Worm (Caenorhabditis elegans) whole organism, L3 larva: ENCODE data around the gene C27D6.15.
A peak's percentile ranks its signal among the peaks of the same experiment; 100 is the strongest.

Source experiments
- R02D3.7 ChIP-seq: fragments of 150-350 bp; optimal IDR thresholded peaks from 2 replicates; lab custom pipeline; 2014; ENCODE audit warnings: missing biosample characterization, missing genetic modification characterization
- ZK546.5 ChIP-seq: sonication (generic microtip); optimal IDR thresholded peaks from 2 replicates; lab custom pipeline; 2017; ENCODE audit warnings: missing biosample characterization, missing genetic modification characterization
- ama-1 ChIP-seq: fragments of 150-350 bp; optimal IDR thresholded peaks from 2 replicates; lab custom pipeline; 2018
- ceh-28 ChIP-seq: fragments of 150-350 bp; optimal IDR thresholded peaks from 2 replicates; lab custom pipeline; 2014; ENCODE audit warnings: missing biosample characterization, missing genetic modification reagents, missing genetic modification characterization
- ceh-82 ChIP-seq: fragments of 150-350 bp; optimal IDR thresholded peaks from 2 replicates; lab custom pipeline; 2014; ENCODE audit warnings: missing biosample characterization, missing genetic modification characterization
- ceh-9 ChIP-seq: sonication (generic microtip); optimal IDR thresholded peaks from 2 replicates; lab custom pipeline; 2018; ENCODE audit warnings: missing biosample characterization, missing genetic modification characterization
- egl-5 ChIP-seq: fragments of 150-350 bp; optimal IDR thresholded peaks from 2 replicates; lab custom pipeline; 2017; ENCODE audit warnings: missing biosample characterization, missing genetic modification reagents, missing genetic modification characterization, inconsistent platforms
- elt-1 ChIP-seq: fragments of 150-350 bp; optimal IDR thresholded peaks from 2 replicates; lab custom pipeline; 2014; ENCODE audit warnings: missing biosample characterization, missing genetic modification characterization
- elt-2 ChIP-seq: sonication (generic microtip); optimal IDR thresholded peaks from 2 replicates; lab custom pipeline; 2016; ENCODE audit warnings: missing genetic modification reagents, mild to moderate bottlenecking, missing genetic modification characterization, missing compliant biosample characterization
- eor-1 ChIP-seq, 2 experiments: fragments of 150-350 bp; optimal IDR thresholded peaks; 2 replicates each; lab custom pipeline; 2014 to 2018; ENCODE audit warnings: missing biosample characterization in 2 of 2, missing genetic modification characterization in 2 of 2
- fkh-10 ChIP-seq: sonication (generic microtip); optimal IDR thresholded peaks from 2 replicates; lab custom pipeline; 2017; ENCODE audit warnings: missing biosample characterization, missing genetic modification reagents, missing genetic modification characterization
- fkh-2 ChIP-seq: fragments of 150-350 bp; optimal IDR thresholded peaks from 2 replicates; lab custom pipeline; 2014; ENCODE audit warnings: missing biosample characterization, missing genetic modification reagents, missing genetic modification characterization
- fos-1 ChIP-seq: fragments of 150-350 bp; optimal IDR thresholded peaks from 2 replicates; lab custom pipeline; 2014; ENCODE audit warnings: missing biosample characterization, missing genetic modification characterization
- hmg-11 ChIP-seq: sonication (generic microtip); optimal IDR thresholded peaks from 2 replicates; lab custom pipeline; 2016; ENCODE audit warnings: missing genetic modification characterization, missing compliant biosample characterization
- jun-1 ChIP-seq: fragments of 150-350 bp; optimal IDR thresholded peaks from 2 replicates; lab custom pipeline; 2014; ENCODE audit warnings: missing biosample characterization, missing genetic modification reagents, missing genetic modification characterization
- lin-15B ChIP-seq: fragments of 150-350 bp; optimal IDR thresholded peaks from 2 replicates; lab custom pipeline; 2014; ENCODE audit warnings: missing biosample characterization, missing genetic modification characterization
- lin-39 ChIP-seq: fragments of 150-350 bp; optimal IDR thresholded peaks from 2 replicates; lab custom pipeline; 2018; ENCODE audit warnings: missing biosample characterization, missing genetic modification reagents, missing genetic modification characterization
- lsy-12 ChIP-seq: sonication (generic microtip); optimal IDR thresholded peaks from 2 replicates; lab custom pipeline; 2016; ENCODE audit warnings: mild to moderate bottlenecking, missing genetic modification characterization, missing compliant biosample characterization
- mdl-1 ChIP-seq: fragments of 150-350 bp; optimal IDR thresholded peaks from 2 replicates; lab custom pipeline; 2014; ENCODE audit warnings: missing biosample characterization, missing genetic modification characterization
- mml-1 ChIP-seq: fragments of 150-350 bp; sonication (generic microtip); optimal IDR thresholded peaks from 3 replicates; lab custom pipeline; 2014; ENCODE audit warnings: missing biosample characterization, missing genetic modification characterization
- nfya-1 ChIP-seq: sonication (generic microtip); optimal IDR thresholded peaks from 2 replicates; lab custom pipeline; 2017; ENCODE audit warnings: missing genetic modification characterization, mild to moderate bottlenecking, missing compliant biosample characterization, antibody characterized with exemption, moderate library complexity; ENCODE audit not compliant: insufficient read depth
- nhr-12 ChIP-seq: fragments of 150-350 bp; optimal IDR thresholded peaks from 2 replicates; lab custom pipeline; 2014; ENCODE audit warnings: missing biosample characterization, missing genetic modification characterization
- nhr-23 ChIP-seq: fragments of 150-350 bp; optimal IDR thresholded peaks from 2 replicates; lab custom pipeline; 2014; ENCODE audit warnings: missing biosample characterization, missing genetic modification reagents, missing genetic modification characterization
- nhr-237 ChIP-seq: fragments of 150-350 bp; optimal IDR thresholded peaks from 2 replicates; lab custom pipeline; 2014; ENCODE audit warnings: missing biosample characterization, missing genetic modification characterization
- nhr-25 ChIP-seq: sonication (generic microtip); optimal IDR thresholded peaks from 2 replicates; lab custom pipeline; 2017; ENCODE audit warnings: missing biosample characterization, missing genetic modification characterization
- nhr-43 ChIP-seq: sonication (generic microtip); optimal IDR thresholded peaks from 2 replicates; lab custom pipeline; 2016; ENCODE audit warnings: mild to moderate bottlenecking, missing genetic modification characterization, missing compliant biosample characterization; ENCODE audit not compliant: poor library complexity, severe bottlenecking
- nhr-67 ChIP-seq: fragments of 150-350 bp; optimal IDR thresholded peaks from 2 replicates; lab custom pipeline; 2014; ENCODE audit warnings: missing biosample characterization, missing genetic modification characterization
- pha-4 ChIP-seq: fragments of 150-350 bp; optimal IDR thresholded peaks from 2 replicates; lab custom pipeline; 2014; ENCODE audit warnings: missing biosample characterization, missing genetic modification reagents, missing genetic modification characterization
- pqm-1 ChIP-seq: fragments of 150-350 bp; optimal IDR thresholded peaks from 2 replicates; lab custom pipeline; 2017; ENCODE audit warnings: missing biosample characterization, missing genetic modification characterization, inconsistent platforms
- skn-1 ChIP-seq: fragments of 150-350 bp; optimal IDR thresholded peaks from 2 replicates; lab custom pipeline; 2014; ENCODE audit warnings: missing biosample characterization, missing genetic modification characterization
- snpc-4 ChIP-seq: fragments of 150-350 bp; optimal IDR thresholded peaks from 2 replicates; lab custom pipeline; 2014; ENCODE audit warnings: missing biosample characterization, missing genetic modification characterization
- tbx-2 ChIP-seq: sonication (generic microtip); optimal IDR thresholded peaks from 2 replicates; lab custom pipeline; 2016; ENCODE audit warnings: mild to moderate bottlenecking, missing genetic modification characterization, missing compliant biosample characterization
- zag-1 ChIP-seq: fragments of 150-350 bp; optimal IDR thresholded peaks from 2 replicates; lab custom pipeline; 2014; ENCODE audit warnings: missing biosample characterization, missing genetic modification characterization
- ztf-11 ChIP-seq: fragments of 150-350 bp; optimal IDR thresholded peaks from 2 replicates; lab custom pipeline; 2014; ENCODE audit warnings: missing biosample characterization, missing genetic modification characterization
- ztf-4 ChIP-seq: fragments of 150-350 bp; optimal IDR thresholded peaks from 2 replicates; lab custom pipeline; 2014; ENCODE audit warnings: missing biosample characterization, missing genetic modification characterization

C27D6.15 gene

ce11 chrII:5181497-5181896, 9.8 kb downstream of the C27D6.15 start (continued):
- TF ChIP-seq fos-1 (tag; lab: Kevin White, UChicago) (no peak), tbx-2 (tag; lab: Kevin White, UChicago) (peak; percentile 71)

ce11 chrII:5182451-5182850, 10.7 kb downstream of the C27D6.15 start:
- TF ChIP-seq fkh-2 (tag; lab: Kevin White, UChicago) (no peak), ama-1 (lab: Kevin White, UChicago) (peak; percentile 39), mdl-1 (tag; lab: Kevin White, UChicago) (no peak), lin-15B (tag; lab: Kevin White, UChicago) (no peak), nhr-12 (tag; lab: Kevin White, UChicago) (no peak), lin-39 (tag; lab: Kevin White, UChicago) (peak; percentile 30), jun-1 (tag; lab: Kevin White, UChicago) (peak; percentile 30), nhr-43 (tag; lab: Kevin White, UChicago) (peak; percentile 68), ztf-11 (tag; lab: Kevin White, UChicago) (no peak), hmg-11 (tag; lab: Kevin White, UChicago) (peak; percentile 44), zag-1 (tag; lab: Kevin White, UChicago) (no peak), ZK546.5 (tag; lab: Kevin White, UChicago) (no peak), nhr-237 (no peak), tbx-2 (tag; lab: Kevin White, UChicago) (no peak), ztf-4 (tag; lab: Kevin White, UChicago) (no peak), nhr-25 (peak; percentile 51), mml-1 (tag; lab: Kevin White, UChicago) (no peak), nhr-23 (peak; percentile 18), eor-1 (tag; optimal IDR thresholded peaks at IDR 0.05; lab: Kevin White, UChicago) (no peak), elt-2 (tag; lab: Kevin White, UChicago) (peak; percentile 99), R02D3.7 (no peak), ceh-28 (tag; lab: Kevin White, UChicago) (peak; percentile 11), egl-5 (tag; lab: Kevin White, UChicago) (no peak), snpc-4 (peak; percentile 20), pha-4 (tag; lab: Kevin White, UChicago) (peak; percentile 48), nfya-1 (peak; percentile 71), lsy-12 (tag; lab: Kevin White, UChicago) (no peak), fkh-10 (GFP tag; lab: Kevin White, UChicago) (no peak), ceh-9 (no peak), pqm-1 (tag; lab: Kevin White, UChicago) (peak; percentile 89), nhr-67 (no peak), elt-1 (peak; percentile 15), ceh-82 (tag; lab: Kevin White, UChicago) (no peak), skn-1 (peak; percentile 75)

ce11 chrII:5183207-5183606, 11.5 kb downstream of the C27D6.15 start:
- peak; percentile 50 for TF ChIP-seq nhr-25
- peak; percentile 20 for TF ChIP-seq nhr-23
- TF ChIP-seq skn-1, result no peak
- no peak for TF ChIP-seq fkh-10 (GFP tag; lab: Kevin White, UChicago)

- TF ChIP-seq fos-1 (tag; lab: Kevin White, UChicago), result peak; percentile 6
- TF ChIP-seq fkh-2 (tag; lab: Kevin White, UChicago), result no peak
- peak; percentile 62 for TF ChIP-seq pha-4 (tag; lab: Kevin White, UChicago)
- peak; percentile 87 for TF ChIP-seq pqm-1 (tag; lab: Kevin White, UChicago)
- TF ChIP-seq elt-2 (tag; lab: Kevin White, UChicago), result peak; percentile 99
Measured at ce11 chrII:5184661-5185545, 13.2 kb downstream of the C27D6.15 start.
